Worm (Caenorhabditis elegans): ENCODE measurements around the gene H12D21.5.
"Not testable (repeated sequence)": the region's sequence is repeated elsewhere in the genome, so short reads cannot be mapped to it uniquely, and the experiment has no call there.

Gene H12D21.5

DNA sequence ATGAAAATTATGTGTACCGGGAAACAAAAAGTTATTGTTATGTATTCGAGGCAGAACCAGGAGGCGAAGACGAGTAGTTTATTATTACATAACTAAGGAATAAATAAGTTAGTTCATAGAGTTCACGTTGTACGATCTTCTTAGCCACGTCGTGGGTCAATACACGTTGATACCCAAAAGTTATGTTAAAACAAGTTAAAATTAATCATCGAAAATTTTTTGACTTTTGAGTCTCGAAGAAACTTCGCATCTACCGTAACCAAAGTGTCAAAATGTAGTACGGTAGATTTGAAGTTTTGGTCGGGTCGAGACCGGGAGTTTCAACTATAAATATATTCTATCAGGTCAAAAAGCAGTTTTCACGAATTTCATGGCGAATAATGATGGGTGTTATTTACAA lies 17.1 kb upstream of the H12D21.5 start, which contains the start of gene ZC412.10:
Gene ZC412.10, minus strand, starts transcription at position 101 of the 400 bp plus-strand sequence.
- TF ChIP-seq M03D4.4 (tag; optimal IDR thresholded peaks at IDR 0.05); drap-1 (GFP tag; optimal IDR thresholded peaks at IDR 0.05); ceh-39 (tag; optimal IDR thresholded peaks at IDR 0.05): not testable (repeated sequence)

- TF ChIP-seq ham-2 (GFP tag; optimal IDR thresholded peaks at IDR 0.05): no peak
- TF ChIP-seq lin-32 (GFP tag; optimal IDR thresholded peaks at IDR 0.05): no peak
- TF ChIP-seq nhr-237 (tag; optimal IDR thresholded peaks at IDR 0.05): no peak
- TF ChIP-seq M03D4.4 (tag; optimal IDR thresholded peaks at IDR 0.05): no peak
- no peak for TF ChIP-seq snpc-4 (tag; optimal IDR thresholded peaks at IDR 0.05)
- no peak for TF ChIP-seq sem-2 (GFP tag; optimal IDR thresholded peaks at IDR 0.05)
- TF ChIP-seq mep-1 (tag; optimal IDR thresholded peaks at IDR 0.05): no peak
- no peak for TF ChIP-seq lin-13 (tag; optimal IDR thresholded peaks at IDR 0.05)
- no peak for TF ChIP-seq ceh-43 (GFP tag; optimal IDR thresholded peaks at IDR 0.05)
- no peak for TF ChIP-seq mab-5 (tag; optimal IDR thresholded peaks at IDR 0.05)
- no peak for TF ChIP-seq unc-120 (tag; optimal IDR thresholded peaks at IDR 0.05; ENCODE audit: poor library complexity, severe bottlenecking)
- TF ChIP-seq ceh-83 (GFP tag; optimal IDR thresholded peaks at IDR 0.05): no peak
- TF ChIP-seq nhr-28 (tag; optimal IDR thresholded peaks at IDR 0.05): no peak
- TF ChIP-seq unc-39 (tag; optimal IDR thresholded peaks at IDR 0.05): no peak
- TF ChIP-seq tbx-8 (GFP tag; optimal IDR thresholded peaks at IDR 0.05): no peak
- no peak for TF ChIP-seq hlh-1 (tag; optimal IDR thresholded peaks at IDR 0.05)
Measured at ce11 chrV:14877242-14877819, 16.5 kb upstream of the H12D21.5 start.

- not testable (repeated sequence) for TF ChIP-seq ceh-43 (GFP tag; optimal IDR thresholded peaks at IDR 0.05); mls-2 (tag; optimal IDR thresholded peaks at IDR 0.05); nhr-237 (tag; optimal IDR thresholded peaks at IDR 0.05)
Measured at ce11 chrV:14890782-14891181, 3.0 kb upstream of the H12D21.5 start, which contains the start of gene nspa-2. Gene nspa-2 (plus strand): TSS chrV:14891082.

ce11 chrV:14895557-14895956 lies 1.8 kb downstream of the H12D21.5 start, which contains the start of gene mpst-3:
Gene mpst-3 (plus strand): TSS chrV:14895647.
- TF ChIP-seq nhr-28 (tag; optimal IDR thresholded peaks at IDR 0.05) (no peak), blmp-1 (tag; optimal IDR thresholded peaks at IDR 0.05) (no peak), bed-3 (GFP tag; optimal IDR thresholded peaks at IDR 0.05) (no peak), lsy-2 (tag; optimal IDR thresholded peaks at IDR 0.05) (no peak), mab-5 (tag; optimal IDR thresholded peaks at IDR 0.05) (no peak), ham-2 (GFP tag; optimal IDR thresholded peaks at IDR 0.05) (no peak), nhr-2 (tag; optimal IDR thresholded peaks at IDR 0.05) (no peak), pha-4 (tag; optimal IDR thresholded peaks at IDR 0.05) (no peak), snpc-4 (tag; optimal IDR thresholded peaks at IDR 0.05) (no peak), elt-1 (tag; optimal IDR thresholded peaks at IDR 0.05; ENCODE audit: borderline replicate concordance, insufficient read depth) (no peak), nhr-76 (tag; optimal IDR thresholded peaks at IDR 0.05) (no peak), hlh-1 (tag; optimal IDR thresholded peaks at IDR 0.05) (no peak), nhr-12 (tag; optimal IDR thresholded peaks at IDR 0.05) (no peak), lin-32 (GFP tag; optimal IDR thresholded peaks at IDR 0.05) (no peak)

DNA sequence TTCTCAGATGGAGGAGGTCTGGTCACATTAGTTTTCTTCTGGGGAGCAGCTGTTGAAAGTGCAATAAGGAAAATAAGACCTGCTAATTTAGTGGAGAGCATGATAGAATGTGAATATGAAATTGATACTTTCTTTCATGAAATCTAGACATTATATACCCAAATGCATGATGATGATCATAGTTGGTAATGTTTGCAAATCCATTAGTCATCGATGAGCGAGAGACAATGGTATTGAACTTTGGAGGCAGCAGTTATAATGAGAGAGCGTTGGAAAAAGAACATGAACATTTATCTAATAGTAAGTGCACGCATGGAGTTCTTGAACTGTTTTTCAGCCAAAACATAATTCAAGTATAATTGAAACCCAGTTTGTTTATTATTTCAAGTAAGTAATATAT lies 3.9 kb downstream of the H12D21.5 start, which contains the start of gene H12D21.6:
Gene H12D21.6, minus strand, starts transcription at position 101 of the 400 bp plus-strand sequence.
- TF ChIP-seq unc-62 (GFP tag; optimal IDR thresholded peaks at IDR 0.05) (no peak), ztf-11 (tag; optimal IDR thresholded peaks at IDR 0.05) (no peak), nhr-237 (tag; optimal IDR thresholded peaks at IDR 0.05) (no peak), sptf-1 (tag; optimal IDR thresholded peaks at IDR 0.05) (no peak), snpc-4 (tag; optimal IDR thresholded peaks at IDR 0.05) (no peak), elt-3 (tag; optimal IDR thresholded peaks at IDR 0.05) (no peak), nhr-12 (tag; optimal IDR thresholded peaks at IDR 0.05) (no peak), flh-1 (GFP tag; optimal IDR thresholded peaks at IDR 0.05) (no peak), cnd-1 (tag; optimal IDR thresholded peaks at IDR 0.05) (no peak), nhr-28 (tag; optimal IDR thresholded peaks at IDR 0.05) (no peak), unc-39 (tag; optimal IDR thresholded peaks at IDR 0.05) (no peak), blmp-1 (tag; optimal IDR thresholded peaks at IDR 0.05) (no peak), lin-32 (GFP tag; optimal IDR thresholded peaks at IDR 0.05) (no peak), ceh-83 (GFP tag; optimal IDR thresholded peaks at IDR 0.05) (no peak), zip-8 (tag; optimal IDR thresholded peaks at IDR 0.05) (no peak), ceh-39 (tag; optimal IDR thresholded peaks at IDR 0.05) (no peak), mep-1 (tag; optimal IDR thresholded peaks at IDR 0.05) (no peak), pha-4 (tag; optimal IDR thresholded peaks at IDR 0.05) (no peak), tbx-8 (GFP tag; optimal IDR thresholded peaks at IDR 0.05) (no peak)
